Fruit fly (Drosophila melanogaster): ENCODE measurements around the gene ND-B14.5A.

Gene ND-B14.5A

DNA sequence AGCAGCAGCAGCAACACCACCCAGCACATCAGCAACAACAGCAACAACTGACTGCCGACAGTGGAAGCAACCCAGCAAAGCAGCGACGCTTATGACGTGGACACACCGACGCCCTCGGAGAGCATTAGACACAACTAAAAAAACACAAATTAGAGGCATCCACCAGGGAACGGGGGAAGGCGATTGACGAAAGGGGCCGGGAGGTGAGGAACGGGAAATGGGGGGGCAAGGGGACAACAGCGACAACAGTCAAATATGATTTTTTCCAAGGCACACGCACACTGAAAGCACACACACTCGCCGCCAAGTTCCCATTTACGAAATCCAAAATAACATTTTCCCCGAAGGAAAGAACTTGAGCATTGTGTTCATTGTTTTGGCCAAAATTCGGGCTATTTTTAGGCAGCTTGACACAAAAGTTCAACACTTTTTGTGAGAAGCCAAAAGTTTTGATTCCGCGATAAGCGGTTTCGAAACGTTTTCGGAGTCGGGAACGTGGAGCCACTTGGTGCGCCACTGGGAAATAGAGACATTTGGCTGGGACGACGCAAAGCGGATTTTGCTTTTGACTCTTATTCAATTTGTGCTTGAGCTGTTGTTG lies 36.4 kb downstream of the ND-B14.5A start:
- TF ChIP-seq Ets98B (GFP tag; IDR thresholded peaks at IDR 0.05) (no peak), CG4496 (GFP tag; IDR thresholded peaks at IDR 0.05) (peak; percentile 13; the same call in 1 of the 3 replicates), CG10348 (GFP tag; IDR thresholded peaks at IDR 0.05) (0 out of 2 replicates have a peak, but pooled peaks have one; percentile 39), CG8301 (tag; optimal IDR thresholded peaks at IDR 0.05) (no peak), CG32121 (GFP tag; IDR thresholded peaks at IDR 0.05) (peak; percentile 34; the same call in 1 of the 2 replicates), CG17806 (tag; optimal IDR thresholded peaks at IDR 0.05) (no peak), fd96Ca (GFP tag; IDR thresholded peaks at IDR 0.05) (peak; percentile 65; the same call in 2 of the 3 replicates), gl (tag; optimal IDR thresholded peaks at IDR 0.05) (no peak)

DNA sequence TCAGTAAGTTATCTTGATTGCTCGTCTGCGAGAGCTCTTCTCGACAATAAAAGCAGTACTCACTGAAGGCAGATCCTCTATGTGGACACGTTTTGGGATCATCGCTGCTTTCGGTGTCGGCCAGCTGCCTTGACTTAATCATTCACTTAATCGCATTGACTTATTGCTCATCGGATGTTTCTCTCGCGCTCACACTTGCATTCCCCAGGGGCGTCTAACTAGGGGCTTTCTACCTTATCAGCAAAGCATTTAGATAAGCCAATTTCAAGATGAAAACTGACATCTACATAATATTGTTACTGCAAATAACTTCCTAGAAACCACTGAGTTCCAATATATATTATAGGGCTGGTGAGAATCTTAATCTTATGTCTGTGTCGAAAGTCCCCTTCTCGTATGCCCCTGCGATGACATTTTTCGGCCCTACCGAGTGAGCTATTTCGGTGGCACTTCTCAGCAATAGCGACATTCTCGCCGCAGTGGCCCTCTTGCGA lies 40.0 kb downstream of the ND-B14.5A start:
- TF ChIP-seq CG9948 (tag; optimal IDR thresholded peaks at IDR 0.05) (no peak), CG14655 (GFP tag; optimal IDR thresholded peaks at IDR 0.05) (peak; percentile 6), CG10348 (GFP tag; IDR thresholded peaks at IDR 0.05) (no peak), Pif1B (GFP tag; optimal IDR thresholded peaks at IDR 0.05) (no peak), CG15710 (tag; optimal IDR thresholded peaks at IDR 0.05) (no peak), gl (tag; optimal IDR thresholded peaks at IDR 0.05) (no peak), CG8301 (tag; optimal IDR thresholded peaks at IDR 0.05) (no peak), EcR (GFP tag; optimal IDR thresholded peaks at IDR 0.05) (no peak), CG32121 (GFP tag; IDR thresholded peaks at IDR 0.05) (peak; percentile 47), CG17806 (tag; optimal IDR thresholded peaks at IDR 0.05) (no peak), Pif1A (GFP tag; optimal IDR thresholded peaks at IDR 0.05) (peak; percentile 8), CG34367 (tag; optimal IDR thresholded peaks at IDR 0.05) (no peak), D1 (tag; optimal IDR thresholded peaks at IDR 0.05) (no peak), Ets98B (GFP tag; IDR thresholded peaks at IDR 0.05) (peak; percentile 60), CG13204 (GFP tag; optimal IDR thresholded peaks at IDR 0.05) (no peak), CG12605 (GFP tag; IDR thresholded peaks at IDR 0.05) (no peak), rn (GFP tag; IDR thresholded peaks at IDR 0.05) (no peak), fd96Ca (GFP tag; IDR thresholded peaks at IDR 0.05) (0 out of 3 replicates have a peak, but pooled peaks have one; percentile 26), CG8159 (tag; optimal IDR thresholded peaks at IDR 0.05) (no peak), CG4496 (GFP tag; IDR thresholded peaks at IDR 0.05) (no peak), Snoo (tag; optimal IDR thresholded peaks at IDR 0.05) (no peak)

DNA sequence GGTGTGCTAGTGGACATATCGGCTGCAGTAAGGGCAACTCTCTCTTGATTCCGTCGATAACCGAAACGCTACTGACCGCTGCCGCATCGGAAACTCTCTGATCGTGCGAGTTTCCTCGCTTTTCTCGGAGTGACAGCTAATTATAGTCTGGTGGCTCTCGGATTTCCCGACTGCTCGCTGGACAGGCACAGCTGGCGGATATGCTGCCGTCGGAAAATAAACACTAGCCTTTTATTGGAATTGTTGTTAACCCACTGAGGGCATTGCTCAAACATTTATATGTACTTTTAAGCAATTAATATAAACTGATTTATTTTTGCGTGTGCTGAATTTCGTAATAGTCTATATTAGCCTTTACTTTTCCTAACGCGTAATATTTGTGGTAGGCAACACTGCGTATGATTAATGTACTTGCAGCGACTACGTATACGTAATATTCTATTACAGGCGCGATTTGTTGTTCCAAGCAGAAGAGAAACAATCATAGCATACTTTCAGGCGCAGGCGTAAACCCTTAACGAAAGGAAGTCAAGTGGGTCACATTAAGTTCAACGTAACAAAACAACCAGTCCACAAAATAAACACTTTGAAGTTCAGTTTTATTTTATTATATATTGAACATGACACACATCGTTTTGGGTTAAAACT lies 41.6 kb downstream of the ND-B14.5A start, which contains the start of gene SmydA-8:
Gene SmydA-8, minus strand, starts transcription at position 51 of the 648 bp plus-strand sequence.
- TF ChIP-seq EcR (GFP tag; optimal IDR thresholded peaks at IDR 0.05) (peak; percentile 17), CG12605 (GFP tag; IDR thresholded peaks at IDR 0.05) (no peak), Pif1A (GFP tag; optimal IDR thresholded peaks at IDR 0.05) (peak; percentile 16), CG34367 (tag; optimal IDR thresholded peaks at IDR 0.05) (no peak), D1 (tag; optimal IDR thresholded peaks at IDR 0.05) (no peak), CG4496 (GFP tag; IDR thresholded peaks at IDR 0.05) (0 out of 3 replicates have a peak, but pooled peaks have one; percentile 51), CG14655 (GFP tag; optimal IDR thresholded peaks at IDR 0.05) (no peak)

DNA sequence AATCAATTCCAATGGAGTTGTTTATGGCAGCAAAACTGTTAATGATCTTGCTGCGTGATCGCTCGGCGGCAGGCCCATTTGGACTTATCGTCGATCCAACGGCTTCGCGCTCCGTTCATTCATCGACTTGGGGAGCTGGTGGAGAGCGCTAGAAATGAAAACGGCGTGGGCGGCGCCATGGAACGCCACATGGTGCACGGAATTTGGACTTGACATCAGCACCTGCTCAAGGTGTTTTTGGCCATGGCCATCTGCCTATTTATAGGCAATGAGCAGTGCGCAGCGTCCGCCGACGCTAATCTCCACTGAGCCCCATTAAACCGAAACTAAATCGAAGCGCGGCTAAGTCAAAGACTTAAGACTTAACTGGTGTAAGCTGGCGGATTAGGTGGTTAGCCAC lies 46.1 kb downstream of the ND-B14.5A start:
- TF ChIP-seq CG13204 (GFP tag; optimal IDR thresholded peaks at IDR 0.05) (no peak), CG34367 (tag; optimal IDR thresholded peaks at IDR 0.05) (no peak), fd96Ca (GFP tag; IDR thresholded peaks at IDR 0.05) (no peak), CG12605 (GFP tag; IDR thresholded peaks at IDR 0.05) (no peak), EcR (GFP tag; optimal IDR thresholded peaks at IDR 0.05) (no peak), CG32121 (GFP tag; IDR thresholded peaks at IDR 0.05) (no peak), CG8301 (tag; optimal IDR thresholded peaks at IDR 0.05) (no peak)

DNA sequence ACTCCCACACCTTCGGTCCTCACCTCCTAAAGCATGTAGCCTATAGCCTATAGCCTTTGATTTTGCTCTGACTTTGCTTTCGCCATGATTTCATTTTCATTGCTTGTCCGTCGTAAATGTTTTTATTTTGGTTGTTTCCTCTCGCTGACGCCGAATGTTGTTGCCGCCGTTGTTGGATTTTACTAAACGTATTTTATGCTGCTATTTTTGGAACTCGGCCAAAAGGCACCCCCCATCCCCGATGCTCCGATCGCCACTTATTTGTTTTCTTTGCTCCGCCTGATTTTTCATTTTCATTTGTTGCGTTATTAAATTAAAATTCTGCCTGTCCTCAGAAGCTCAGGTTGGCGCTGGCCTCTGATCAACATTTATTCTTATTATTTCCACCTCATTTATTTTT lies 46.9 kb downstream of the ND-B14.5A start:
- TF ChIP-seq CG10348 (GFP tag; IDR thresholded peaks at IDR 0.05) (no peak), Pif1A (GFP tag; optimal IDR thresholded peaks at IDR 0.05) (no peak)

DNA sequence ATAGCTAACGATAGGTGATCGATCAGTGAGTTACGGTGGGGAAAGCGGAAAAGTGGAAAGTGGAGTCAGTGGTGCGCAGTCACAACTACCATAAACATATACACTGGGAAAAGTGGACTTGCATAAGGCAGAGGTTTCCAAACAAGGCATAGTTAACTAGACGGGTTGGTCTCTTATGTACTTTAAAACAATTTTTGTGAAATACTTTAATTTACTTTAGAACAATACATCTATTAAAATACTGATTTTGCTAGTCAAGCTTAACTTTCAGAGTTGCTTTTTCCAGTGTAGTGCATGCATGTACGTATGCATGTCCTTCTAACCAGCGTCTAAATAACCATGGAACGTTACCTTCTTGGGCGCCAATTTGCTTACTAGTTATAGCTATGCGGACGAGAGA lies 47.6 kb downstream of the ND-B14.5A start:
- TF ChIP-seq CG15710 (tag; optimal IDR thresholded peaks at IDR 0.05) (no peak), Pif1B (GFP tag; optimal IDR thresholded peaks at IDR 0.05) (no peak), fd96Ca (GFP tag; IDR thresholded peaks at IDR 0.05) (peak; percentile 44; the same call in 2 of the 3 replicates), CG8159 (tag; optimal IDR thresholded peaks at IDR 0.05) (peak; percentile 13), Pif1A (GFP tag; optimal IDR thresholded peaks at IDR 0.05) (peak; percentile 41), CG34367 (tag; optimal IDR thresholded peaks at IDR 0.05) (no peak), CG12605 (GFP tag; IDR thresholded peaks at IDR 0.05) (no peak), gl (tag; optimal IDR thresholded peaks at IDR 0.05) (no peak), CG32121 (GFP tag; IDR thresholded peaks at IDR 0.05) (no peak), CG9948 (tag; optimal IDR thresholded peaks at IDR 0.05) (peak; percentile 20), Snoo (tag; optimal IDR thresholded peaks at IDR 0.05) (no peak), CG4496 (GFP tag; IDR thresholded peaks at IDR 0.05) (peak; percentile 56; the same call in 1 of the 3 replicates), CG14655 (GFP tag; optimal IDR thresholded peaks at IDR 0.05) (peak; percentile 50), Ets98B (GFP tag; IDR thresholded peaks at IDR 0.05) (peak; percentile 56; the same call in 1 of the 2 replicates), EcR (GFP tag; optimal IDR thresholded peaks at IDR 0.05) (no peak), D1 (tag; optimal IDR thresholded peaks at IDR 0.05) (no peak), CG13204 (GFP tag; optimal IDR thresholded peaks at IDR 0.05) (no peak), rn (GFP tag; IDR thresholded peaks at IDR 0.05) (no peak), CG10348 (GFP tag; IDR thresholded peaks at IDR 0.05) (no peak), CG17806 (tag; optimal IDR thresholded peaks at IDR 0.05) (peak; percentile 21), CG8301 (tag; optimal IDR thresholded peaks at IDR 0.05) (peak; percentile 57)

Data from whole organism, pupa.